Worm (Caenorhabditis elegans): ENCODE data around the gene C16C4.17.

DNA sequence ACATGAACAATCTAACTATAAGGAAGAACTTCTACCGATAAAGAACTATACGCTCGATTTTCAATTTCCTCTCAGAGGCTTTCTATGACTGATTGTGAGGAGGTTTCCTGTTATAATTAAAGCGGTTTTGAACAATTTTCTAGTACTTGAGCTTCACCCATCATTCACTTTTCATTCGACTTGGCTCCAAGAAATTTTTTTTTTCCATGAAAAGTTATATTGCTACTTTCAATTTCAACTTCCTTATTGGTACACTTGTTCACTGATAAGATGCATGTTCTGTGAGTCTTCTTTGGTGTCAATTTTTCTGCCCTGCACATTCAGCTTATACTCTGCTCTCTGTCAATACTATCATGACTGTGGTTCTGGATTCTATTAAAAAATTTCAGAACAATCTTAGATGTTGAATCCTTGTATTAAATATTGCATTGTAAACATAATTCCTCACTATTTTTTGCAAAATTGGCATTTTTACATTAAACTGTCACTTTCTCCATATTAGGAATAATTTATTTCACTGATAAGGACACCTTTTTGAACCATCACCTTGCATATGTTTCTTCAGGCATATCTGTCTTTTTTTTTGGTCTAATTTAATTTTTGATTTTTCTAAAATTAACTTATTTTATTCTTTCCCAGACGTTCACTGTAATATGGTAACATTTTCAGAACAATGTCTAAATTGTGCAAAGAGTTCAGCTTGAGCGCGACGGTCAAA lies 6.7 kb downstream of the C16C4.17 start, which contains the start of gene math-10:
- TF ChIP-seq dao-5 (tag; optimal IDR thresholded peaks at IDR 0.05) (no peak), him-1 (tag; optimal IDR thresholded peaks at IDR 0.05) (no peak), W03F9.2 (tag; optimal IDR thresholded peaks at IDR 0.05) (no peak)
